Worm (Caenorhabditis elegans): ENCODE measurements around the gene F41G3.19.
"Not testable (repeated sequence)": the region's sequence is repeated elsewhere in the genome, so short reads cannot be mapped to it uniquely, and the experiment has no call there.

Gene F41G3.19

ce11 chrII:6752027-6752426 lies at the start of gene F41G3.19:
TSS of gene F41G3.19 (minus strand) at chrII:6752127.
- TF ChIP-seq him-1 (tag; optimal IDR thresholded peaks at IDR 0.05), result no peak
- TF ChIP-seq W03F9.2 (tag; optimal IDR thresholded peaks at IDR 0.05), result no peak
- TF ChIP-seq dao-5 (tag; optimal IDR thresholded peaks at IDR 0.05), result no peak

ce11 chrII:6801262-6801661 lies 49.3 kb upstream of the F41G3.19 start:
- TF ChIP-seq W03F9.2 (tag; optimal IDR thresholded peaks at IDR 0.05), result no peak
- TF ChIP-seq dao-5 (tag; optimal IDR thresholded peaks at IDR 0.05), result no peak
- TF ChIP-seq him-1 (tag; optimal IDR thresholded peaks at IDR 0.05), result no peak

- no peak for TF ChIP-seq him-1 (tag; optimal IDR thresholded peaks at IDR 0.05)
- TF ChIP-seq dao-5 (tag; optimal IDR thresholded peaks at IDR 0.05), result no peak
- no peak for TF ChIP-seq W03F9.2 (tag; optimal IDR thresholded peaks at IDR 0.05)
These were observed 48.3 kb upstream of the F41G3.19 start, which contains the start of gene F31E8.4 for ce11 chrII:6800104-6800711. TSS of gene F31E8.4 (minus strand) at chrII:6800154.

ce11 chrII:6791891-6792290 lies 40.0 kb upstream of the F41G3.19 start, which contains the start of gene T13C2.2:
TSS of gene T13C2.2 (plus strand) at chrII:6792191.
- no peak for TF ChIP-seq W03F9.2 (tag; optimal IDR thresholded peaks at IDR 0.05)
- no peak for TF ChIP-seq dao-5 (tag; optimal IDR thresholded peaks at IDR 0.05)
- no peak for TF ChIP-seq him-1 (tag; optimal IDR thresholded peaks at IDR 0.05)

ce11 chrII:6788672-6789298 lies 36.9 kb upstream of the F41G3.19 start, which contains the start of gene T13C2.3:
TSS of gene T13C2.3 (plus strand) at chrII:6789248.
- TF ChIP-seq him-1 (tag; optimal IDR thresholded peaks at IDR 0.05) (no peak), W03F9.2 (tag; optimal IDR thresholded peaks at IDR 0.05) (no peak), dao-5 (tag; optimal IDR thresholded peaks at IDR 0.05) (no peak)

- TF ChIP-seq him-1 (tag; optimal IDR thresholded peaks at IDR 0.05) (no peak), W03F9.2 (tag; optimal IDR thresholded peaks at IDR 0.05) (no peak), dao-5 (tag; optimal IDR thresholded peaks at IDR 0.05) (no peak)
These were observed 31.5 kb upstream of the F41G3.19 start, which contains the start of gene gldi-2 for ce11 chrII:6783377-6783829. TSS of gene gldi-2 (plus strand) at chrII:6783427.

- TF ChIP-seq W03F9.2 (tag; optimal IDR thresholded peaks at IDR 0.05) (peak; percentile 7), him-1 (tag; optimal IDR thresholded peaks at IDR 0.05) (no peak), dao-5 (tag; optimal IDR thresholded peaks at IDR 0.05) (peak; percentile 52)
These were observed 30.8 kb upstream of the F41G3.19 start for ce11 chrII:6782738-6783163.

- TF ChIP-seq W03F9.2 (tag; optimal IDR thresholded peaks at IDR 0.05) (no peak), dao-5 (tag; optimal IDR thresholded peaks at IDR 0.05) (no peak), him-1 (tag; optimal IDR thresholded peaks at IDR 0.05) (no peak)
These were observed 30.1 kb upstream of the F41G3.19 start for ce11 chrII:6781983-6782382.

ce11 chrII:6781231-6781630 lies 29.3 kb upstream of the F41G3.19 start:
- TF ChIP-seq W03F9.2 (tag; optimal IDR thresholded peaks at IDR 0.05) (no peak), dao-5 (tag; optimal IDR thresholded peaks at IDR 0.05) (no peak), him-1 (tag; optimal IDR thresholded peaks at IDR 0.05) (no peak)

ce11 chrII:6779104-6779503 lies 27.2 kb upstream of the F41G3.19 start, which contains the start of gene T13C2.7:
TSS of gene T13C2.7 (plus strand) at chrII:6779404.
- TF ChIP-seq him-1 (tag; optimal IDR thresholded peaks at IDR 0.05), result no peak

- TF ChIP-seq W03F9.2 (tag; optimal IDR thresholded peaks at IDR 0.05) (peak; percentile 75), him-1 (tag; optimal IDR thresholded peaks at IDR 0.05) (peak; percentile 33), dao-5 (tag; optimal IDR thresholded peaks at IDR 0.05) (no peak)
These were observed 24.6 kb upstream of the F41G3.19 start, which contains the start of gene ssup-72 for ce11 chrII:6776418-6777034. TSS of gene ssup-72 (plus strand) at chrII:6776598.

- not testable (repeated sequence) for TF ChIP-seq him-1, dao-5, W03F9.2 (tag; optimal IDR thresholded peaks at IDR 0.05)
These were observed 23.1 kb upstream of the F41G3.19 start, which contains the start of gene agr-1 for ce11 chrII:6775076-6775475. TSS of gene agr-1 (minus strand) at chrII:6775176.

- TF ChIP-seq dao-5 (tag; optimal IDR thresholded peaks at IDR 0.05) (no peak), W03F9.2 (tag; optimal IDR thresholded peaks at IDR 0.05) (no peak), him-1 (tag; optimal IDR thresholded peaks at IDR 0.05) (no peak)
These were observed 20.6 kb upstream of the F41G3.19 start for ce11 chrII:6772482-6772881.

ce11 chrII:6770030-6770429 lies 18.1 kb upstream of the F41G3.19 start:
- TF ChIP-seq W03F9.2 (tag; optimal IDR thresholded peaks at IDR 0.05) (no peak), him-1 (tag; optimal IDR thresholded peaks at IDR 0.05) (no peak), dao-5 (tag; optimal IDR thresholded peaks at IDR 0.05) (no peak)
